Worm (Caenorhabditis elegans) whole organism, mixed stage, embryonic: Measurements from ENCODE around the gene F54B8.4.

Experiments
- blmp-1 ChIP-seq: fragments of 150-350 bp; optimal IDR thresholded peaks from 2 replicates; lab custom pipeline; 2014; ENCODE audit warnings: missing biosample characterization, missing genetic modification characterization
- ceh-43 ChIP-seq: fragments of 200-800 bp; sonication (Bioruptor generic); optimal IDR thresholded peaks from 2 replicates; lab custom pipeline; 2018; ENCODE audit warnings: mild to moderate bottlenecking, missing genetic modification characterization, moderate library complexity, missing compliant biosample characterization
- elt-1 ChIP-seq: sonication (generic microtip); optimal IDR thresholded peaks from 2 replicates; lab custom pipeline; 2017; ENCODE audit warnings: missing genetic modification characterization, mild to moderate bottlenecking, missing compliant biosample characterization, antibody characterized with exemption, moderate library complexity, borderline replicate concordance; ENCODE audit not compliant: insufficient read depth
- lsy-2 ChIP-seq: fragments of 150-350 bp; optimal IDR thresholded peaks from 2 replicates; lab custom pipeline; 2014; ENCODE audit warnings: missing biosample characterization, missing genetic modification characterization
- nhr-12 ChIP-seq: fragments of 150-350 bp; optimal IDR thresholded peaks from 2 replicates; lab custom pipeline; 2014; ENCODE audit warnings: missing biosample characterization, missing genetic modification characterization
- nhr-28 ChIP-seq: fragments of 150-350 bp; optimal IDR thresholded peaks from 2 replicates; lab custom pipeline; 2014; ENCODE audit warnings: missing biosample characterization, missing genetic modification characterization
- nhr-76 ChIP-seq: sonication (generic microtip); optimal IDR thresholded peaks from 2 replicates; lab custom pipeline; 2017; ENCODE audit warnings: missing biosample characterization, missing genetic modification characterization
- pha-4 ChIP-seq: fragments of 150-350 bp; optimal IDR thresholded peaks from 2 replicates; lab custom pipeline; 2018; ENCODE audit warnings: missing biosample characterization, missing genetic modification reagents, missing genetic modification characterization
- snpc-4 ChIP-seq: fragments of 150-350 bp; optimal IDR thresholded peaks from 2 replicates; lab custom pipeline; 2014; ENCODE audit warnings: missing biosample characterization, missing genetic modification characterization
- sptf-1 ChIP-seq: sonication (generic microtip); optimal IDR thresholded peaks from 2 replicates; lab custom pipeline; 2017; ENCODE audit warnings: mild to moderate bottlenecking, missing genetic modification characterization, moderate library complexity, missing compliant biosample characterization
- unc-39 ChIP-seq: fragments of 150-350 bp; optimal IDR thresholded peaks from 2 replicates; lab custom pipeline; 2014; ENCODE audit warnings: missing biosample characterization, missing genetic modification characterization
- ztf-11 ChIP-seq: fragments of 150-350 bp; optimal IDR thresholded peaks from 2 replicates; lab custom pipeline; 2014; ENCODE audit warnings: missing biosample characterization, missing genetic modification characterization

DNA sequence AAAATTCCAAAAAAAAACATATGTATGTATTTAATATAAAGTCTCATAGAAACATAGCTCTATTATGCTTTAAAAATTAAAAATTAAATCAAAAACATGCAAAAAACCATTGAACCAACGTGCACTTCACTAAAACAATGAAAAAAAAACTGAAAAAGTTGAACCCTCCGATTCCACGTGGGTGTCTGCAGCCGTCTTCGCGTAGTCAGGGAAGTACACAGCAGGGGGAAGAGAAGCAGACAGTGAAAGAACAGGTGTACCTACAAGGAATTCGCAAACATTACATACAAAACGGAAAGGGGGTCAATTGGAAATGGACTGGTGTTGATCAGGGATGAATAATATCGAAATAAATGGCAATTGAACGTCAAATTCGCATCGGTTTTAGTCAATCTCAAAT is 42.2 kb upstream of the F54B8.4 start:
- TF ChIP-seq ztf-11 (tag; lab: Kevin White, UChicago) (no peak), unc-39 (tag; lab: Kevin White, UChicago) (no peak), pha-4 (tag; lab: Kevin White, UChicago) (no peak), blmp-1 (tag; lab: Kevin White, UChicago) (no peak), lsy-2 (tag; lab: Kevin White, UChicago) (no peak), ceh-43 (no peak), nhr-12 (no peak), snpc-4 (tag; lab: Kevin White, UChicago) (no peak), nhr-28 (tag; lab: Kevin White, UChicago) (no peak), nhr-76 (tag; lab: Kevin White, UChicago) (no peak), elt-1 (tag; lab: Kevin White, UChicago) (no peak), sptf-1 (no peak)
